Fruit fly (Drosophila melanogaster): Measurements from ENCODE around the gene AdipoR.

AdipoR gene

dm6 chr3R:22528264-22529158, 19.1 kb downstream of the AdipoR start, which contains the start of gene CG5346:
Gene CG5346 (minus strand): TSS chr3R:22528663.
- no peak for TF ChIP-seq EcR (GFP tag; optimal IDR thresholded peaks at IDR 0.05)
- TF ChIP-seq CG8478 (optimal IDR thresholded peaks at IDR 0.05), result no peak
- TF ChIP-seq Dll (optimal IDR thresholded peaks at IDR 0.05), result no peak
- TF ChIP-seq psq (optimal IDR thresholded peaks at IDR 0.05), result no peak
- no peak for TF ChIP-seq pan (optimal IDR thresholded peaks at IDR 0.05)
- no peak for TF ChIP-seq usp (GFP tag; optimal IDR thresholded peaks at IDR 0.05)

dm6 chr3R:22527636-22528148, 20.0 kb downstream of the AdipoR start:
- TF ChIP-seq pan (optimal IDR thresholded peaks at IDR 0.05), result no peak
- no peak for TF ChIP-seq Dll (optimal IDR thresholded peaks at IDR 0.05)
- no peak for TF ChIP-seq EcR (GFP tag; optimal IDR thresholded peaks at IDR 0.05)
- no peak for TF ChIP-seq usp (GFP tag; optimal IDR thresholded peaks at IDR 0.05)
- TF ChIP-seq CG8478 (optimal IDR thresholded peaks at IDR 0.05), result no peak
- no peak for TF ChIP-seq psq (optimal IDR thresholded peaks at IDR 0.05)

- TF ChIP-seq psq (optimal IDR thresholded peaks at IDR 0.05) (no peak), pan (optimal IDR thresholded peaks at IDR 0.05) (no peak), Dll (optimal IDR thresholded peaks at IDR 0.05) (no peak)
Observed at dm6 chr3R:22527192-22527591, 20.5 kb downstream of the AdipoR start.

dm6 chr3R:22526353-22526907, 21.2 kb downstream of the AdipoR start:
- TF ChIP-seq EcR (GFP tag; optimal IDR thresholded peaks at IDR 0.05) (peak in 1 of 2 experiments; percentile 73), psq (optimal IDR thresholded peaks at IDR 0.05) (no peak)

dm6 chr3R:22525546-22526352, 21.9 kb downstream of the AdipoR start:
- no peak for TF ChIP-seq CG8478 (optimal IDR thresholded peaks at IDR 0.05)
- no peak for TF ChIP-seq Dll (optimal IDR thresholded peaks at IDR 0.05)
- TF ChIP-seq usp (GFP tag; optimal IDR thresholded peaks at IDR 0.05), result no peak
- TF ChIP-seq psq (optimal IDR thresholded peaks at IDR 0.05), result no peak
- TF ChIP-seq pan (optimal IDR thresholded peaks at IDR 0.05), result no peak
- no peak for TF ChIP-seq EcR (GFP tag; optimal IDR thresholded peaks at IDR 0.05)

dm6 chr3R:22525073-22525413, 22.6 kb downstream of the AdipoR start:
- TF ChIP-seq pan (optimal IDR thresholded peaks at IDR 0.05), result no peak

dm6 chr3R:22524344-22525072, 23.1 kb downstream of the AdipoR start:
- no peak for TF ChIP-seq usp (GFP tag; optimal IDR thresholded peaks at IDR 0.05)
- no peak for TF ChIP-seq psq (optimal IDR thresholded peaks at IDR 0.05)
- TF ChIP-seq Dll (optimal IDR thresholded peaks at IDR 0.05), result no peak
- TF ChIP-seq EcR (GFP tag; optimal IDR thresholded peaks at IDR 0.05), result no peak
- TF ChIP-seq CG8478 (optimal IDR thresholded peaks at IDR 0.05), result no peak
- TF ChIP-seq pan (optimal IDR thresholded peaks at IDR 0.05), result no peak

dm6 chr3R:22522859-22523258, 24.8 kb downstream of the AdipoR start:
- TF ChIP-seq usp (GFP tag; optimal IDR thresholded peaks at IDR 0.05) (no peak), psq (optimal IDR thresholded peaks at IDR 0.05) (no peak), CG8478 (optimal IDR thresholded peaks at IDR 0.05) (no peak), EcR (GFP tag; optimal IDR thresholded peaks at IDR 0.05) (no peak), Dll (optimal IDR thresholded peaks at IDR 0.05) (no peak), pan (optimal IDR thresholded peaks at IDR 0.05) (no peak)

- TF ChIP-seq EcR (GFP tag; optimal IDR thresholded peaks at IDR 0.05) (no peak), Dll (optimal IDR thresholded peaks at IDR 0.05) (no peak), usp (GFP tag; optimal IDR thresholded peaks at IDR 0.05) (no peak)
Observed at dm6 chr3R:22522042-22522441, 25.6 kb downstream of the AdipoR start.

- TF ChIP-seq pan (optimal IDR thresholded peaks at IDR 0.05), result no peak
- TF ChIP-seq psq (optimal IDR thresholded peaks at IDR 0.05), result no peak
- no peak for TF ChIP-seq usp (GFP tag; optimal IDR thresholded peaks at IDR 0.05)
- TF ChIP-seq CG8478 (optimal IDR thresholded peaks at IDR 0.05), result no peak
- no peak for TF ChIP-seq EcR (GFP tag; optimal IDR thresholded peaks at IDR 0.05)
- TF ChIP-seq Dll (optimal IDR thresholded peaks at IDR 0.05), result no peak
Observed at dm6 chr3R:22520481-22520880, 27.2 kb downstream of the AdipoR start.

dm6 chr3R:22518760-22519159, 28.9 kb downstream of the AdipoR start:
- TF ChIP-seq Dll (optimal IDR thresholded peaks at IDR 0.05) (no peak), usp (GFP tag; optimal IDR thresholded peaks at IDR 0.05) (no peak)

- TF ChIP-seq CG8478 (optimal IDR thresholded peaks at IDR 0.05), result no peak
- no peak for TF ChIP-seq usp (GFP tag; optimal IDR thresholded peaks at IDR 0.05)
- TF ChIP-seq EcR (GFP tag; optimal IDR thresholded peaks at IDR 0.05), result no peak
- no peak for TF ChIP-seq pan (optimal IDR thresholded peaks at IDR 0.05)
- no peak for TF ChIP-seq psq (optimal IDR thresholded peaks at IDR 0.05)
- no peak for TF ChIP-seq Dll (optimal IDR thresholded peaks at IDR 0.05)
Observed at dm6 chr3R:22518285-22518684, 29.4 kb downstream of the AdipoR start.

Data from whole organism.